Worm (Caenorhabditis elegans): ENCODE results near the gene spe-45.

DNA sequence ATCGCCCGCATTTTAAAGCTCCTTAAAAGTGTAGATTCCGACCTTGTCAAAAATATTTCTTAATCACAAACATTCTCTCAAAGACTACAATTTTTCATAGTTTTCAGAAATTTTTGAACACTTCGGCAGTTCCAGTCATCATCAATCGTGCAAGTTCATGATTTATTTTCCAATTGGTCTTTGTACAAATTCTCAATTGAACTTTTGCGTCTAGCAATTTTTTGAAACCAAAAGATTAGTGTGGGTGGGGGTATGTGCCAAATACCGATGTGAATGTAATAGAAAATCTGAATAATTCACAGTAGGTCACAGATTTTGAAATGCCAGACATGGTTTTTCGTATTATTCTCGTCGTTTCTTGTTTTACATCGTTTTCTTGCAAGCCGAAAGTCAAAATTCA is 48.5 kb upstream of the spe-45 start, which contains the start of gene clec-185:
- TF ChIP-seq dao-5 (tag; optimal IDR thresholded peaks at IDR 0.05) (no peak), W03F9.2 (tag; optimal IDR thresholded peaks at IDR 0.05) (no peak)

Data from whole organism, L4/young adult.